Worm (Caenorhabditis elegans): Measurements from ENCODE around the gene F53F4.18.

F53F4.18 gene

ce11 chrV:13589494-13590176 is at the start of gene F53F4.18, which contains the start of gene F53F4.2:
Gene F53F4.18 (plus strand): TSS chrV:13590126.
Gene F53F4.2 (minus strand): TSS chrV:13589594.
- TF ChIP-seq nhr-6 (tag; optimal IDR thresholded peaks at IDR 0.05) (no peak), fkh-10 (GFP tag; optimal IDR thresholded peaks at IDR 0.05) (no peak), dve-1 (tag; optimal IDR thresholded peaks at IDR 0.05; ENCODE audit: insufficient read depth) (no peak), madf-5 (GFP tag; IDR thresholded peaks at IDR 0.05) (no peak), zfp-2 (tag; optimal IDR thresholded peaks at IDR 0.05) (no peak), lsy-2 (tag; optimal IDR thresholded peaks at IDR 0.05) (no peak), madf-9 (GFP tag; conservative IDR thresholded peaks at IDR 0.05) (no peak), pha-4 (GFP tag; IDR thresholded peaks at IDR 0.05) (no peak), pha-4 (tag; optimal IDR thresholded peaks at IDR 0.05) (no peak), T20F7.1 (GFP tag; optimal IDR thresholded peaks at IDR 0.05) (no peak), dpl-1 (GFP tag; optimal IDR thresholded peaks at IDR 0.05) (no peak), ces-1 (GFP tag; optimal IDR thresholded peaks at IDR 0.05) (no peak), skn-1 (tag; optimal IDR thresholded peaks at IDR 0.05) (no peak), dmd-6 (GFP tag; IDR thresholded peaks at IDR 0.05) (no peak), hlh-11 (tag; optimal IDR thresholded peaks at IDR 0.05) (no peak), aly-2 (tag; optimal IDR thresholded peaks at IDR 0.05) (no peak), ZK546.5 (tag; optimal IDR thresholded peaks at IDR 0.05) (no peak), nhr-102 (tag; optimal IDR thresholded peaks at IDR 0.05) (no peak), lin-13 (GFP tag; optimal IDR thresholded peaks at IDR 0.05) (no peak), zfp-3 (GFP tag; conservative IDR thresholded peaks at IDR 0.05) (no peak), ztf-11 (tag; optimal IDR thresholded peaks at IDR 0.05) (no peak)

- TF ChIP-seq T20F7.1 (GFP tag; optimal IDR thresholded peaks at IDR 0.05), result peak; percentile 68
- TF ChIP-seq fkh-10 (GFP tag; optimal IDR thresholded peaks at IDR 0.05), result no peak
- TF ChIP-seq hlh-30 (tag; optimal IDR thresholded peaks at IDR 0.05; ENCODE audit: insufficient read depth), result peak; percentile 88
- TF ChIP-seq mes-2 (tag; optimal IDR thresholded peaks at IDR 0.05; ENCODE audit: poor library complexity, severe bottlenecking), result peak; percentile 94
- peak; percentile 78 for TF ChIP-seq nhr-6 (tag; optimal IDR thresholded peaks at IDR 0.05)
- TF ChIP-seq rbr-2 (tag; optimal IDR thresholded peaks at IDR 0.05), result peak; percentile 14
- peak; percentile 1 for TF ChIP-seq dve-1 (tag; optimal IDR thresholded peaks at IDR 0.05; ENCODE audit: insufficient read depth)
- no peak for TF ChIP-seq F44E2.7 (GFP tag; IDR thresholded peaks at IDR 0.05)
- peak; percentile 25 for TF ChIP-seq unc-130 (GFP tag; optimal IDR thresholded peaks at IDR 0.05)
- TF ChIP-seq hif-1 (tag; optimal IDR thresholded peaks at IDR 0.05), result peak in 1 of 2 experiments; percentile 78
- TF ChIP-seq nhr-25 (tag; optimal IDR thresholded peaks at IDR 0.05; ENCODE audit: borderline replicate concordance, insufficient read depth), result no peak
- peak; percentile 74 for TF ChIP-seq aha-1 (tag)
- TF ChIP-seq lsy-2 (tag; optimal IDR thresholded peaks at IDR 0.05), result peak in 1 of 2 experiments; percentile 78
- no peak for TF ChIP-seq mxl-2 (GFP tag; conservative IDR thresholded peaks at IDR 0.05)
- TF ChIP-seq lin-38 (GFP tag; IDR thresholded peaks at IDR 0.05), result peak; percentile 57
- peak; percentile 49 for TF ChIP-seq mep-1 (tag; optimal IDR thresholded peaks at IDR 0.05)
- peak; percentile 61 for TF ChIP-seq dpl-1 (GFP tag; optimal IDR thresholded peaks at IDR 0.05)
- no peak for TF ChIP-seq ceh-82 (tag; optimal IDR thresholded peaks at IDR 0.05)
Measured at ce11 chrV:13551601-13552000, 38.3 kb upstream of the F53F4.18 start, which contains the start of the genes C56A3.4 and C56A3.5. Gene C56A3.4 (minus strand): TSS chrV:13551754. Gene C56A3.5 (plus strand): TSS chrV:13551967.

ce11 chrV:13556297-13556696 is 33.6 kb upstream of the F53F4.18 start, which contains the start of gene C56A3.6:
Gene C56A3.6 (minus strand): TSS chrV:13556397.
- no peak for TF ChIP-seq saeg-2 (GFP tag; IDR thresholded peaks at IDR 0.05)

DNA sequence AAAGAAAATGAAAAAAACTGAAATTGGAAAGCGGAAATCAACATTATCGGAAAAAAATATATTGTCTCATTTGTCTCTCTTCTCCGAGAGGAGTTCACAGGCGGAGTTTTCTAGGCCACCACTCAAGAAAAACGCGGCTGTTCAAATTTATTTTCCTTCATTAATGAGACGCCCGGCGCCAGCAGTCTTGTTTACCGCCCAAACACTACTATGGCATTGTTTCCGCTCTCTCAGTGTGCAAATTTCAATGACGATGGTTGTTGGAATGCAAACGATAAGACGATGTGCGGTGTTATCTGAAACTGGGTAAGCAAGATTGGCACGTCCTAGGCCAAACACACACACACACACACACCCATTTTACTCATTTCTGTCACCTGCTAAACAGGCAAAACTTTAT is 33.2 kb upstream of the F53F4.18 start, which contains the start of gene cav-2:
TSS of gene cav-2 (plus strand) at position 359 of the 400 bp plus-strand sequence.
- TF ChIP-seq zag-1 (tag; optimal IDR thresholded peaks at IDR 0.05), result no peak
- TF ChIP-seq egl-43 (GFP tag; IDR thresholded peaks at IDR 0.05), result no peak
- TF ChIP-seq tag-97 (GFP tag; IDR thresholded peaks at IDR 0.05), result no peak
- no peak for TF ChIP-seq lir-3 (tag; optimal IDR thresholded peaks at IDR 0.05)
- TF ChIP-seq ceh-20 (GFP tag; IDR thresholded peaks at IDR 0.05), result 0 out of 2 replicates have a peak, but pooled peaks have one; percentile 37
- peak; percentile 97 for TF ChIP-seq unc-130 (GFP tag; optimal IDR thresholded peaks at IDR 0.05)
- no peak for TF ChIP-seq fos-1 (tag; optimal IDR thresholded peaks at IDR 0.05)
- TF ChIP-seq ceh-44 (GFP tag; IDR thresholded peaks at IDR 0.05), result 0 out of 2 replicates have a peak, but pooled peaks have one; percentile 46
- no peak for TF ChIP-seq nhr-76 (tag; optimal IDR thresholded peaks at IDR 0.05)
- peak in 1 of 2 experiments; percentile 89 for TF ChIP-seq hif-1 (tag; optimal IDR thresholded peaks at IDR 0.05)
- TF ChIP-seq tra-1 (GFP tag; IDR thresholded peaks at IDR 0.05), result peak; percentile 81
- TF ChIP-seq mxl-3 (GFP tag; optimal IDR thresholded peaks at IDR 0.05), result peak; percentile 21
- no peak for TF ChIP-seq daf-19 (GFP tag; conservative IDR thresholded peaks at IDR 0.05)
- TF ChIP-seq rbr-2 (tag; optimal IDR thresholded peaks at IDR 0.05), result peak; percentile 61
- peak; percentile 69 for TF ChIP-seq hlh-30 (tag; optimal IDR thresholded peaks at IDR 0.05; ENCODE audit: insufficient read depth)
